Worm (Caenorhabditis elegans) whole organism, late embryonic: Measurements from ENCODE around the gene W02D7.8.

ENCODE experiments used
- C08G9.2 ChIP-seq: sonication (generic microtip); optimal IDR thresholded peaks from 2 replicates; lab custom pipeline; 2016; ENCODE audit warnings: mild to moderate bottlenecking, missing genetic modification characterization, moderate library complexity, missing compliant biosample characterization
- K09A11.1 ChIP-seq: sonication (generic microtip); optimal IDR thresholded peaks from 2 replicates; lab custom pipeline; 2017; ENCODE audit warnings: antibody characterized with exemption, mild to moderate bottlenecking, missing genetic modification characterization, missing compliant biosample characterization; ENCODE audit not compliant: insufficient read depth
- T23F11.4 ChIP-seq: fragments of 200-800 bp; sonication (Bioruptor generic); optimal IDR thresholded peaks from 2 replicates; lab custom pipeline; 2018; ENCODE audit warnings: mild to moderate bottlenecking, missing genetic modification characterization, missing compliant biosample characterization
- Y22D7AL.16 ChIP-seq: sonication (generic microtip); optimal IDR thresholded peaks from 2 replicates; lab custom pipeline; 2016; ENCODE audit warnings: missing genetic modification characterization, missing compliant biosample characterization
- ahr-1 ChIP-seq: sonication (generic microtip); optimal IDR thresholded peaks from 2 replicates; lab custom pipeline; 2016; ENCODE audit warnings: missing genetic modification characterization, missing compliant biosample characterization
- ama-1 ChIP-seq: fragments of 150-350 bp; optimal IDR thresholded peaks from 2 replicates; lab custom pipeline; 2014
- ceh-14 ChIP-seq: sonication (generic microtip); optimal IDR thresholded peaks from 2 replicates; lab custom pipeline; 2016; ENCODE audit warnings: missing genotype, missing genetic modification characterization, missing compliant biosample characterization
- ceh-18 ChIP-seq: sonication (generic microtip); optimal IDR thresholded peaks from 2 replicates; lab custom pipeline; 2016; ENCODE audit warnings: missing genetic modification characterization, missing compliant biosample characterization
- ceh-19 ChIP-seq: fragments of 200-800 bp; sonication (Bioruptor generic); optimal IDR thresholded peaks from 2 replicates; lab custom pipeline; 2018; ENCODE audit warnings: mild to moderate bottlenecking, missing genetic modification characterization, missing compliant biosample characterization
- ceh-2 ChIP-seq: sonication (generic microtip); optimal IDR thresholded peaks from 2 replicates; lab custom pipeline; 2016; ENCODE audit warnings: missing genotype, missing genetic modification characterization, missing compliant biosample characterization
- ceh-22 ChIP-seq: sonication (generic microtip); optimal IDR thresholded peaks from 2 replicates; lab custom pipeline; 2017; ENCODE audit warnings: missing biosample characterization, missing genetic modification characterization
- ceh-34 ChIP-seq: sonication (generic microtip); optimal IDR thresholded peaks from 2 replicates; lab custom pipeline; 2016; ENCODE audit warnings: mild to moderate bottlenecking, missing genetic modification characterization, missing compliant biosample characterization
- ceh-45 ChIP-seq: fragments of 200-800 bp; sonication (Bioruptor generic); IDR thresholded peaks from 2 replicates; pipeline ENCODE4 v1.3.6; 2022; ENCODE audit warnings: missing genetic modification reagents, missing genetic modification characterization, missing compliant biosample characterization
- ceh-48 ChIP-seq: sonication (generic microtip); optimal IDR thresholded peaks from 2 replicates; lab custom pipeline; 2016; ENCODE audit warnings: missing genetic modification characterization, inconsistent platforms, missing compliant biosample characterization
- ceh-6 ChIP-seq: fragments of 200-800 bp; sonication (Bioruptor generic); optimal IDR thresholded peaks from 2 replicates; lab custom pipeline; 2018; ENCODE audit warnings: mild to moderate bottlenecking, missing genetic modification characterization, missing compliant biosample characterization
- ceh-9 ChIP-seq: sonication (generic microtip); optimal IDR thresholded peaks from 2 replicates; lab custom pipeline; 2016; ENCODE audit warnings: mild to moderate bottlenecking, missing genetic modification characterization, inconsistent platforms, missing compliant biosample characterization
- dmd-4 ChIP-seq: sonication (generic microtip); optimal IDR thresholded peaks from 2 replicates; lab custom pipeline; 2016; ENCODE audit warnings: borderline replicate concordance, missing genetic modification characterization, missing compliant biosample characterization
- elt-2 ChIP-seq: sonication (generic microtip); optimal IDR thresholded peaks from 2 replicates; lab custom pipeline; 2016; ENCODE audit warnings: missing genetic modification reagents, missing genetic modification characterization, missing compliant biosample characterization
- elt-4 ChIP-seq: sonication (generic microtip); optimal IDR thresholded peaks from 2 replicates; lab custom pipeline; 2016; ENCODE audit warnings: missing genetic modification characterization, missing compliant biosample characterization
- ets-4 ChIP-seq: sonication (generic microtip); optimal IDR thresholded peaks from 2 replicates; lab custom pipeline; 2016; ENCODE audit warnings: missing genetic modification characterization, missing compliant biosample characterization
- eyg-1 ChIP-seq: sonication (generic microtip); optimal IDR thresholded peaks from 2 replicates; lab custom pipeline; 2016; ENCODE audit warnings: missing genotype, missing genetic modification characterization, missing compliant biosample characterization
- fax-1 ChIP-seq: sonication (generic microtip); optimal IDR thresholded peaks from 2 replicates; lab custom pipeline; 2016; ENCODE audit warnings: missing genotype, missing genetic modification characterization, missing compliant biosample characterization
- fkh-10 ChIP-seq: fragments of 150-350 bp; optimal IDR thresholded peaks from 2 replicates; lab custom pipeline; 2014; ENCODE audit warnings: missing biosample characterization, missing genetic modification reagents, missing genetic modification characterization
- gmeb-2 ChIP-seq: sonication (generic microtip); optimal IDR thresholded peaks from 2 replicates; lab custom pipeline; 2016; ENCODE audit warnings: missing genetic modification characterization, inconsistent platforms, missing compliant biosample characterization
- hlh-8 ChIP-seq: sonication (generic microtip); optimal IDR thresholded peaks from 2 replicates; lab custom pipeline; 2016; ENCODE audit warnings: missing genotype, missing genetic modification characterization, missing compliant biosample characterization
- lin-11 ChIP-seq: fragments of 200-800 bp; sonication (Bioruptor generic); optimal IDR thresholded peaks from 2 replicates; lab custom pipeline; 2018; ENCODE audit warnings: mild to moderate bottlenecking, missing genetic modification characterization, missing compliant biosample characterization
- mec-3 ChIP-seq: sonication (generic microtip); optimal IDR thresholded peaks from 2 replicates; lab custom pipeline; 2016; ENCODE audit warnings: borderline replicate concordance, missing genetic modification characterization, missing compliant biosample characterization
- nhr-11 ChIP-seq: fragments of 150-350 bp; optimal IDR thresholded peaks from 2 replicates; lab custom pipeline; 2014; ENCODE audit warnings: missing biosample characterization, missing genetic modification characterization
- npax-4 ChIP-seq: sonication (generic microtip); optimal IDR thresholded peaks from 2 replicates; lab custom pipeline; 2016; ENCODE audit warnings: missing genetic modification characterization, missing compliant biosample characterization
- pag-3 ChIP-seq: sonication (generic microtip); optimal IDR thresholded peaks from 2 replicates; lab custom pipeline; 2016; ENCODE audit warnings: missing compliant biosample characterization, missing genetic modification characterization, borderline replicate concordance
- pax-1 ChIP-seq: fragments of 150-350 bp; optimal IDR thresholded peaks from 2 replicates; lab custom pipeline; 2014; ENCODE audit warnings: missing biosample characterization, missing genetic modification characterization
- pros-1 ChIP-seq: fragments of 150-350 bp; optimal IDR thresholded peaks from 2 replicates; lab custom pipeline; 2014; ENCODE audit warnings: missing biosample characterization, missing genetic modification reagents, missing genetic modification characterization
- sdc-2 ChIP-seq: sonication (generic microtip); optimal IDR thresholded peaks from 2 replicates; lab custom pipeline; 2016; ENCODE audit warnings: missing genotype, missing genetic modification characterization, missing compliant biosample characterization
- sox-2 ChIP-seq: fragments of 200-800 bp; sonication (Bioruptor generic); IDR thresholded peaks from 2 replicates; pipeline ENCODE4 v1.3.6; 2022; ENCODE audit warnings: missing genetic modification reagents, missing genetic modification characterization, missing compliant biosample characterization
- syd-9 ChIP-seq: sonication (generic microtip); optimal IDR thresholded peaks from 2 replicates; lab custom pipeline; 2016; ENCODE audit warnings: mild to moderate bottlenecking, missing genetic modification characterization, moderate library complexity, missing compliant biosample characterization
- tbx-7 ChIP-seq: sonication (generic microtip); optimal IDR thresholded peaks from 2 replicates; lab custom pipeline; 2016; ENCODE audit warnings: missing genotype, missing genetic modification characterization, missing compliant biosample characterization
- unc-42 ChIP-seq: sonication (generic microtip); optimal IDR thresholded peaks from 2 replicates; lab custom pipeline; 2016; ENCODE audit warnings: missing genotype, missing genetic modification characterization, missing compliant biosample characterization
- unc-55 ChIP-seq: sonication (generic microtip); optimal IDR thresholded peaks from 2 replicates; lab custom pipeline; 2017; ENCODE audit warnings: missing biosample characterization, missing genetic modification reagents, missing genetic modification characterization
- unc-86 ChIP-seq: sonication (generic microtip); optimal IDR thresholded peaks from 2 replicates; lab custom pipeline; 2016; ENCODE audit warnings: missing genetic modification characterization, missing compliant biosample characterization
- zip-5 ChIP-seq: sonication (generic microtip); optimal IDR thresholded peaks from 2 replicates; lab custom pipeline; 2016; ENCODE audit warnings: missing genetic modification characterization, missing compliant biosample characterization
- ztf-16 ChIP-seq: sonication (generic microtip); optimal IDR thresholded peaks from 2 replicates; lab custom pipeline; 2017; ENCODE audit warnings: missing genetic modification characterization, missing compliant biosample characterization

W02D7.8 gene

DNA sequence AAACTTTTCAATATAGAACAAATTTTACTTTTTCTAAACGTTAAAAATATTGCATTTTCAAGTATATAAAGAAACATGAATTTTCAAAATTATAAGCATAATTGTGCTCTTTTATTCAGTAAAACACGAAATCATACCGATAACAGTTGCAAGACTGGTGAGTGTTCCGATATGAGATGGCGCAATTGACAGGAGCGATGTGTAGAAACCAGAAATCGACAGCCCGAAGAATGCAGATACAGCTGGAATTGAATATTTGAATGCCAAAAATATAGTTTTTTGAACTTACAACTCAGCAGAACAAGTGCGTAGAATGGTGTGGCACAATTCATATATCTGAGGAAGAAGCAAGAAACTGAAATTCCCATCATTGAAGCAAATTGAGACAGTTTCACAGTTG is 23.3 kb downstream of the W02D7.8 start:
- TF ChIP-seq sox-2 (GFP tag; lab: Robert Waterston, UW) (no peak), ceh-34 (no peak), ceh-2 (tag; lab: Kevin White, UChicago) (no peak), ets-4 (tag; lab: Kevin White, UChicago) (no peak), K09A11.1 (tag; lab: Kevin White, UChicago) (no peak), lin-11 (no peak), ceh-48 (tag; lab: Kevin White, UChicago) (no peak), unc-55 (GFP tag; lab: Kevin White, UChicago) (no peak), ahr-1 (tag; lab: Kevin White, UChicago) (no peak), ama-1 (lab: Kevin White, UChicago) (no peak)

- TF ChIP-seq zip-5 (tag; lab: Kevin White, UChicago) (no peak), tbx-7 (tag; lab: Kevin White, UChicago) (no peak), unc-86 (tag; lab: Kevin White, UChicago) (no peak), eyg-1 (no peak), ceh-34 (no peak), hlh-8 (tag; lab: Kevin White, UChicago) (no peak), ceh-9 (tag; lab: Kevin White, UChicago) (no peak), C08G9.2 (tag; lab: Kevin White, UChicago) (no peak), ceh-19 (GFP tag; lab: Kevin White, UChicago) (no peak), Y22D7AL.16 (tag; lab: Kevin White, UChicago) (no peak), pax-1 (tag; lab: Kevin White, UChicago) (no peak)
Measured at ce11 chrV:8281646-8282045, 24.6 kb downstream of the W02D7.8 start.

ce11 chrV:8280770-8281169 is 25.5 kb downstream of the W02D7.8 start, which contains the start of gene str-135:
Gene str-135 (minus strand): TSS chrV:8280870.
- no peak for TF ChIP-seq pros-1 (tag; lab: Kevin White, UChicago)
- no peak for TF ChIP-seq nhr-11
- no peak for TF ChIP-seq mec-3 (tag; lab: Kevin White, UChicago)
- no peak for TF ChIP-seq unc-55 (GFP tag; lab: Kevin White, UChicago)
- no peak for TF ChIP-seq elt-2 (tag; lab: Kevin White, UChicago)
- TF ChIP-seq ceh-45, result no peak
- TF ChIP-seq T23F11.4, result no peak
- no peak for TF ChIP-seq ama-1 (lab: Kevin White, UChicago)
- TF ChIP-seq unc-42 (tag; lab: Kevin White, UChicago), result no peak
- no peak for TF ChIP-seq npax-4
- TF ChIP-seq gmeb-2 (tag; lab: Kevin White, UChicago), result no peak
- no peak for TF ChIP-seq syd-9 (tag; lab: Kevin White, UChicago)
- no peak for TF ChIP-seq dmd-4
- TF ChIP-seq fkh-10 (GFP tag; lab: Kevin White, UChicago), result no peak
- TF ChIP-seq elt-4 (tag; lab: Kevin White, UChicago), result no peak
- no peak for TF ChIP-seq ceh-18 (tag; lab: Kevin White, UChicago)
- TF ChIP-seq ceh-14, result no peak
- TF ChIP-seq ceh-19 (GFP tag; lab: Kevin White, UChicago), result no peak
- TF ChIP-seq ceh-9 (tag; lab: Kevin White, UChicago), result no peak

ce11 chrV:8278830-8279229 is 27.4 kb downstream of the W02D7.8 start, which contains the start of gene str-136:
Gene str-136 (minus strand): TSS chrV:8278930.
- TF ChIP-seq ztf-16 (tag; lab: Kevin White, UChicago) (no peak), elt-4 (tag; lab: Kevin White, UChicago) (no peak), fax-1 (tag; lab: Kevin White, UChicago) (no peak), sdc-2 (tag; lab: Kevin White, UChicago) (no peak), pag-3 (tag; lab: Kevin White, UChicago) (no peak), mec-3 (tag; lab: Kevin White, UChicago) (no peak), ceh-48 (tag; lab: Kevin White, UChicago) (no peak), hlh-8 (tag; lab: Kevin White, UChicago) (no peak), ceh-6 (GFP tag; lab: Kevin White, UChicago) (no peak), ceh-22 (tag; lab: Kevin White, UChicago) (no peak), tbx-7 (tag; lab: Kevin White, UChicago) (no peak)
